Fruit fly (Drosophila melanogaster) whole organism, embryonic: ENCODE results near the gene CG33490.
"Not testable (repeated sequence)": the region's sequence is repeated elsewhere in the genome, so short reads cannot be mapped to it uniquely, and the experiment has no call there.

Experiments
- Atf3 ChIP-seq: fragments of 200-800 bp; sonication (Bioruptor generic); optimal IDR thresholded peaks from 3 replicates; lab custom pipeline; 2016; ENCODE audit warnings: missing biosample characterization, missing genetic modification characterization
- Dip3 ChIP-seq: fragments of 200-800 bp; sonication (Bioruptor generic); optimal IDR thresholded peaks from 3 replicates; lab custom pipeline; 2016; ENCODE audit warnings: missing biosample characterization, missing genetic modification characterization
- Scr ChIP-seq: fragments of 200-800 bp; sonication (Bioruptor generic); IDR thresholded peaks from 2 replicates; pipeline ENCODE4 v1.3.6; 2022; ENCODE audit warnings: missing biosample characterization, missing genetic modification characterization; ENCODE audit not compliant: partially characterized antibody
- knrl ChIP-seq: fragments of 200-800 bp; sonication (Bioruptor generic); IDR thresholded peaks from 3 replicates; pipeline ENCODE4 v1.3.6; 2022; ENCODE audit warnings: missing biosample characterization, missing genetic modification characterization; ENCODE audit not compliant: partially characterized antibody

DNA sequence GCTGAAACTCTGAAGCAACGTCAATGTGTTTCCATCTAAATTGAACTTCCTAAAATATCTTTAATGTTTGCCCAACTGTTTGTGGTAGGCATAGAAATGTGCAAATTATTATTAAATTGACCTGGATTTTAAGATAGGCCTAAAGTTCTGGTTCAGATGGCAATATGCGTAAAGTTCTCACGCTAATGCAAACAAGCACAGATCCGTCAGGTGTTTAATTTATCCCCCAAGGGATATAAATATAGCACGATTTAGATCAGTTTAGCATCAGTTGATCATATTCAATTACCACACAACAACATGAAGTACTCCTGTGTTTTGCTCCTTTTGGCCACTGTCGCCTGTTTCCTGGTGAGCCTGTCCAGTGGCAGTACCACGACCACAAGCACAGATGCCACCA, 14.9 kb upstream of the CG33490 start, which contains the start of gene CG7377:
- not testable (repeated sequence) for TF ChIP-seq knrl (GFP tag; lab: Robert Waterston, UW); Scr (GFP tag; lab: Robert Waterston, UW); Atf3 (GFP tag; lab: Kevin White, UChicago); Dip3
